Fruit fly (Drosophila melanogaster): ENCODE data around the gene Act5C.

The Act5C gene

DNA sequence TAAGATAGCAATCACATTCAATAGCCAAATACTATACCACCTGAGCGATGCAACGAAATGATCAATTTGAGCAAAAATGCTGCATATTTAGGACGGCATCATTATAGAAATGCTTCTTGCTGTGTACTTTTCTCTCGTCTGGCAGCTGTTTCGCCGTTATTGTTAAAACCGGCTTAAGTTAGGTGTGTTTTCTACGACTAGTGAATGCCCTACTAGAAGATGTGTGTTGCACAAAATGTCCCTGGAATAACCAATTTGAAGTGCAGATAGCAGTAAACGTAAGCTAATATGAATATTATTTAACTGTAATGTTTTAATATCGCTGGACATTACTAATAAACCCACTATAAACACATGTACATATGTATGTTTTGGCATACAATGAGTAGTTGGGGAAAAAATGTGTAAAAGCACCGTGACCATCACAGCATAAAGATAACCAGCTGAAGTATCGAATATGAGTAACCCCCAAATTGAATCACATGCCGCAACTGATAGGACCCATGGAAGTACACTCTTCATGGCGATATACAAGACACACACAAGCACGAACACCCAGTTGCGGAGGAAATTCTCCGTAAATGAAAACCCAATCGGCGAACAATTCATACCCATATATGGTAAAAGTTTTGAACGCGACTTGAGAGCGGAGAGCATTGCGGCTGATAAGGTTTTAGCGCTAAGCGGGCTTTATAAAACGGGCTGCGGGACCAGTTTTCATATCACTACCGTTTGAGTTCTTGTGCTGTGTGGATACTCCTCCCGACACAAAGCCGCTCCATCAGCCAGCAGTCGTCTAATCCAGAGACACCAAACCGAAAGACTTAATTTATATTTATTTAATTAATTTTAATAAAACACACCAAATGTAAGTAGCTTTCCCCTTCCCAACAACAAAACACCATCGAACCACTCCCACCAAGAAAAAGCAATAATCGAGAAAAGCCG is at the start of gene Act5C (continued):
- TF ChIP-seq vnd (GFP tag; IDR thresholded peaks at IDR 0.05; ENCODE audit: partially characterized antibody) (no peak), Sin3A (optimal IDR thresholded peaks at IDR 0.05) (no peak), CG18011 (GFP tag; optimal IDR thresholded peaks at IDR 0.05) (peak; percentile 58), sqz (GFP tag; optimal IDR thresholded peaks at IDR 0.05) (peak; percentile 71), gcm (GFP tag; optimal IDR thresholded peaks at IDR 0.05) (peak; percentile 93), tup (GFP tag; optimal IDR thresholded peaks at IDR 0.05) (peak; percentile 83), CG5953 (GFP tag; IDR thresholded peaks at IDR 0.05) (peak; percentile 90), rib (GFP tag; IDR thresholded peaks at IDR 0.05) (peak; percentile 93), zf30C (GFP tag; optimal IDR thresholded peaks at IDR 0.05) (peak; percentile 100), Side (GFP tag; optimal IDR thresholded peaks at IDR 0.05) (peak; percentile 96), dm (GFP tag; optimal IDR thresholded peaks at IDR 0.05) (peak; percentile 89), E2f1 (GFP tag; IDR thresholded peaks at IDR 0.05) (peak; percentile 92), CG31441 (GFP tag; IDR thresholded peaks at IDR 0.05) (peak; percentile 95), fu2 (GFP tag; optimal IDR thresholded peaks at IDR 0.05) (peak; percentile 85), CG9727 (GFP tag; optimal IDR thresholded peaks at IDR 0.05) (peak; percentile 96), CHES-1-like (GFP tag; optimal IDR thresholded peaks at IDR 0.05) (peak; percentile 94), jigr1 (GFP tag; IDR thresholded peaks at IDR 0.05) (peak; percentile 79), Fer2 (tag; optimal IDR thresholded peaks at IDR 0.05) (peak; percentile 59), CG10979 (tag; optimal IDR thresholded peaks at IDR 0.05) (peak; percentile 96), CG30431 (GFP tag; optimal IDR thresholded peaks at IDR 0.05) (peak; percentile 93), sens-2 (GFP tag; IDR thresholded peaks at IDR 0.05) (peak; percentile 87), Scr (GFP tag; IDR thresholded peaks at IDR 0.05; ENCODE audit: partially characterized antibody) (no peak), CG17385 (GFP tag; optimal IDR thresholded peaks at IDR 0.05) (peak; percentile 90), CG5180 (GFP tag; optimal IDR thresholded peaks at IDR 0.05) (peak; percentile 77), D (optimal IDR thresholded peaks at IDR 0.05) (no peak), D (GFP tag; optimal IDR thresholded peaks at IDR 0.05) (peak; percentile 94), CG30403 (GFP tag; optimal IDR thresholded peaks at IDR 0.05) (peak; percentile 94), Sry-δ (GFP tag; optimal IDR thresholded peaks at IDR 0.05) (peak; percentile 61), CG8359 (GFP tag; optimal IDR thresholded peaks at IDR 0.05; ENCODE audit: borderline replicate concordance) (peak; percentile 86), cas (GFP tag; IDR thresholded peaks at IDR 0.05) (peak; percentile 76), CG4617 (GFP tag; optimal IDR thresholded peaks at IDR 0.05; ENCODE audit: borderline replicate concordance) (peak; percentile 83), Dek (tag; optimal IDR thresholded peaks at IDR 0.05) (peak; percentile 91), az2 (GFP tag; optimal IDR thresholded peaks at IDR 0.05) (peak; percentile 94), CG1529 (GFP tag; optimal IDR thresholded peaks at IDR 0.05) (peak; percentile 90), CG31388 (GFP tag; optimal IDR thresholded peaks at IDR 0.05) (peak; percentile 74), Antp (GFP tag; optimal IDR thresholded peaks at IDR 0.05) (peak; percentile 96), CG2202 (tag; optimal IDR thresholded peaks at IDR 0.05) (peak; percentile 90), Vsx1 (GFP tag; optimal IDR thresholded peaks at IDR 0.05) (peak; percentile 81), CG15696 (tag; optimal IDR thresholded peaks at IDR 0.05) (peak; percentile 95), CG9797 (GFP tag; optimal IDR thresholded peaks at IDR 0.05) (peak; percentile 42), Opbp (GFP tag; IDR thresholded peaks at IDR 0.05; ENCODE audit: partially characterized antibody) (no peak), CG9932 (GFP tag; IDR thresholded peaks at IDR 0.05) (peak; percentile 91), CG10959 (GFP tag; IDR thresholded peaks at IDR 0.05) (peak; percentile 94), bsh (GFP tag; optimal IDR thresholded peaks at IDR 0.05) (peak; percentile 90 to 97), CG11504 (tag; optimal IDR thresholded peaks at IDR 0.05) (peak; percentile 93), Atf3 (GFP tag; optimal IDR thresholded peaks at IDR 0.05) (peak; percentile 85), HLHmδ (GFP tag; optimal IDR thresholded peaks at IDR 0.05) (no peak), eyg (GFP tag; optimal IDR thresholded peaks at IDR 0.05) (peak; percentile 86)

All from whole organism, embryonic.